Fruit fly (Drosophila melanogaster): ENCODE data around the gene CG31926.

The CG31926 gene

DNA sequence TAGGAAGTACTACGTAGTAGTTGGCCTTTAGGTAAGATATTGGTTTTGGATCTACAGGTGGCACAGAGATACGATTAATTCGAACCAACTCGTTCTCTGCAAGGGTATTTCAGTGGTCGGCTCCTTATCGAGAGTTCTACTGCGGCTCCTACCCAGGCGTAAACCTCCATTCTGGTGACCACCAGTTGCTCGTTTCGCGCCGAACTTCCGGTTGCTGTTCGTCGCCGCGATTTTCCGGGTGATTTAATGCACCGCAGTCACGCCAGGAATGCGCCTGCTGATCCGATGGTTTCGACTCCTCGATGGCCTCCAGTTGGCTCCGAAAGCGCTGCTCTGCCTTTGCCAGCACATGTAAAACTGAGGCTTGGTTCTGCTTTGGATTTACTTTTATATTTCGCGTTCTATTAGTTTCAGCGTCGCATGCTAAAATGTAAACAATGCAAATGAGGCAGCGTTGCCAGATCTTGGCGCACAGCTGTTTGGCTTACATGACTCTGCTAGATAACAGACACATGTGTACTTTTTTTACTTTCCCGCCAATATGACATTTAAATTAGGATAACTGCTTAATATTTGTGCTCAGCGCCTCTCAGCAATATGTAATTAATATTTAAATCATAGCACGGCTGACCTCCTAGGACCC, 7.3 kb downstream of the CG31926 start, which contains the start of gene CG7420:
Gene CG7420, minus strand, starts transcription at position 446 of the 643 bp plus-strand sequence.
- TF ChIP-seq CG12605 (GFP tag; IDR thresholded peaks at IDR 0.05) (0 out of 2 replicates have a peak, but pooled peaks have one; percentile 35), Snoo (tag; optimal IDR thresholded peaks at IDR 0.05) (no peak)

DNA sequence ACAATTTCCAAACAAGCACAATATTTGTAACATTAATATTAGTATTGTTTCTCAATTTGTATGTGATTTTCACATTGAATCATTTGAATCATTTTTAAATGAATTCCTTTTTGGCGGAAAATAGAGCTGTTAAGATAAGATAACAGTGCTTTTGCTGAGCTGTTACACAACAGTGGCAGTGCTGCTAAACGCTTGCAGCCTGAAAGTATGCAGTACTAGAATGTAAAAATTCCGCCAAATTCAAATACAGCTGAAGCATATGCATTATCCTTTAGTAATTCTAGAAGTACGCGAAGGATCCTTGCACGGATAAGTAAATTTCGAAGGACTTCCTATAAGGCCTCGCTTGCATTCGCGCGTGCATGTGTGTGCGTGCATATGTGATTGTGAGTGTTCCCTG, 9.0 kb downstream of the CG31926 start:
- TF ChIP-seq CG12605 (GFP tag; IDR thresholded peaks at IDR 0.05) (no peak), CG13204 (GFP tag; optimal IDR thresholded peaks at IDR 0.05) (no peak), gl (tag; optimal IDR thresholded peaks at IDR 0.05) (no peak)

DNA sequence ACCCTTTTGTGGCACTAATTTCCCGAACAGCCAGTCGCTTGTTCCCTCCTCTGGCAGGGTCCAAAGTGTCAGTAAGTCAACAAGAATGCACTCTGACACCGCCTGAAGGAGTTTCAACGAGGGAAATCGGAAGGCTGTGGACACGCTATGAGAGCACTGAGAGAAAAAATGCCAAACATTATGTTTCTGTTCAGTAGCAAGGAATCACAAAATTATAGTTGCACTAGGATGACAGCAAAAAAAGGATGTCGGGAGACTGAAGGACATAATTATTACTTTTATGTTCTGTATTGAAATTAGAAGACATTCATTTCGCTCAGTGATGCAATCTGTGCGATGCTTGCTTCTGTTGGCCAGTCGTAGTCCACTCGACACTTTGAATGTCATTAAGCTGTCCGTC, 14.5 kb downstream of the CG31926 start:
- no peak for TF ChIP-seq Pif1A (GFP tag; optimal IDR thresholded peaks at IDR 0.05)
- peak; percentile 37 for TF ChIP-seq CG8159 (tag; optimal IDR thresholded peaks at IDR 0.05)
- TF ChIP-seq Pif1B (GFP tag; optimal IDR thresholded peaks at IDR 0.05) = no peak
- TF ChIP-seq Ets98B (GFP tag; IDR thresholded peaks at IDR 0.05) = no peak
- TF ChIP-seq fd96Ca (GFP tag; IDR thresholded peaks at IDR 0.05) = 0 out of 3 replicates have a peak, but pooled peaks have one; percentile 34
- no peak for TF ChIP-seq CG32121 (GFP tag; IDR thresholded peaks at IDR 0.05)
- peak; percentile 9 for TF ChIP-seq CG14655 (GFP tag; optimal IDR thresholded peaks at IDR 0.05)

DNA sequence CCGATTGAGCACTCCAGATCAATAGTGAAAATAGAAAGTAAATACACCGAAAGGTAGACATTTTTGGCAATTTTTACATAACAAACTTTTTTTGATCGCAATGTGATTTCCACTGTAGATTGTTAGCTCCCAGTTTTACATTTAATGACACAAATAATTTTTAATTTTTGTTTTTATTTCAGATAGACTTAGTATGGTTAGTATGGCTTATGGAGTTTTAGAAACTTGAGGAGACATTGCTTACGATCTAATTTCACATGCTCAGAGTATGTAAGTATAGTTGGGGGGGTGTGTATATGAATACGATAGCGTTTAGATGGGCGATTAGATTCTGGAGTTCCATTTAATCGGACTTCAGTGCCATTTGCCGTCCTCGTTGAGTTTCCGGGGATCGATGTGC, 22.1 kb downstream of the CG31926 start, which contains the start of gene CG18132:
Gene CG18132, minus strand, starts transcription at position 101 of the 400 bp plus-strand sequence.
- TF ChIP-seq D1 (tag; optimal IDR thresholded peaks at IDR 0.05) (no peak), CG14655 (GFP tag; optimal IDR thresholded peaks at IDR 0.05) (no peak), Snoo (tag; optimal IDR thresholded peaks at IDR 0.05) (no peak), EcR (GFP tag; optimal IDR thresholded peaks at IDR 0.05) (no peak), Ets98B (GFP tag; IDR thresholded peaks at IDR 0.05) (no peak), CG9948 (tag; optimal IDR thresholded peaks at IDR 0.05) (no peak)

- no peak for TF ChIP-seq fd96Ca (GFP tag; IDR thresholded peaks at IDR 0.05)
- TF ChIP-seq CG13204 (GFP tag; optimal IDR thresholded peaks at IDR 0.05) = no peak
- TF ChIP-seq rn (GFP tag; IDR thresholded peaks at IDR 0.05) = no peak
- TF ChIP-seq CG15710 (tag; optimal IDR thresholded peaks at IDR 0.05) = no peak
- TF ChIP-seq CG4496 (GFP tag; IDR thresholded peaks at IDR 0.05) = no peak
These were observed 22.8 kb downstream of the CG31926 start, which contains the start of gene halo for dm6 chr2L:1518022-1518421. TSS of gene halo (minus strand) at chr2L:1518148.

DNA sequence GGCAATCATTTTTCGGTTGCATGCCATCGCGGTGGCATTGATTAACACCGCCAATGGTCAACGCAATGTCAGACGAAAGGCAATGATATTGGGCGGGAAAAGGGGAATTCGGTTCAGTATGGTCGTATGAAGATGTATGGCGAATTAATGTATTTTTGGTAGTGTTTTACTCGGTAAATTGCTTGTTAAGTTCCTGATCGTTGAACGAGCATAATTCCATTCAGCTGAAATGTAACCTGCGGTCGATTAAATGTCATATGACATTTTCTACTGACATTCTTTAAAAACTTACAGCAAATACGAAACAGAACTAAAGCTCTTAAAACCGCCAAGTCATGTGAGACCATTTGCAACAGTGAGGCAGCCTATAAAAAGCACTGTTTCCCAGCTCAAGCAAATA, 24.9 kb downstream of the CG31926 start, which contains the start of gene Or22a:
Gene Or22a, plus strand, starts transcription at position 301 of the 400 bp plus-strand sequence.
- TF ChIP-seq CG34367 (tag; optimal IDR thresholded peaks at IDR 0.05) (no peak), rn (GFP tag; IDR thresholded peaks at IDR 0.05) (no peak), CG9948 (tag; optimal IDR thresholded peaks at IDR 0.05) (no peak), CG17806 (tag; optimal IDR thresholded peaks at IDR 0.05) (no peak), Pif1A (GFP tag; optimal IDR thresholded peaks at IDR 0.05) (no peak), EcR (GFP tag; optimal IDR thresholded peaks at IDR 0.05) (no peak), D1 (tag; optimal IDR thresholded peaks at IDR 0.05) (no peak), CG8159 (tag; optimal IDR thresholded peaks at IDR 0.05) (no peak), Pif1B (GFP tag; optimal IDR thresholded peaks at IDR 0.05) (no peak), CG4496 (GFP tag; IDR thresholded peaks at IDR 0.05) (no peak), gl (tag; optimal IDR thresholded peaks at IDR 0.05) (no peak), fd96Ca (GFP tag; IDR thresholded peaks at IDR 0.05) (no peak)

DNA sequence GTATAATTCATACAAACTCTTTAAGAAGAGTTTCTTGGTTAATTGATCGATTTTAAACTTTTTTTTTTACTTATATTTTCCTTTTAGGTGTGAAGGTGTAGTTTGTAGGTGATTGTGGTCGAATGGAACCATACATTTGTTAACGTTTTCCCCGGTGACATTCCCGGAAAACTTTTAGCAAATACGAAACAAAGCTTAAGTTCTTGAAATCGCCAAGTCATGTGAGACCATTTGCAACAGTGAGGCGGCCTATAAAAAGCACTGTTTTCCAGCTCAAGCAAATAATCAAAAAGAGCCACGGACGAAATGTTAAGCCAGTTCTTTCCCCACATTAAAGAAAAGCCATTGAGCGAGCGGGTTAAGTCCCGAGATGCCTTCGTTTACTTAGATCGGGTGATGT, 27.1 kb downstream of the CG31926 start, which contains the start of gene Or22b:
Gene Or22b, plus strand, starts transcription at position 301 of the 400 bp plus-strand sequence.
- TF ChIP-seq CG17806 (tag; optimal IDR thresholded peaks at IDR 0.05) (no peak), CG13204 (GFP tag; optimal IDR thresholded peaks at IDR 0.05) (no peak), rn (GFP tag; IDR thresholded peaks at IDR 0.05) (no peak), CG10348 (GFP tag; IDR thresholded peaks at IDR 0.05) (no peak), Pif1B (GFP tag; optimal IDR thresholded peaks at IDR 0.05) (no peak)

DNA sequence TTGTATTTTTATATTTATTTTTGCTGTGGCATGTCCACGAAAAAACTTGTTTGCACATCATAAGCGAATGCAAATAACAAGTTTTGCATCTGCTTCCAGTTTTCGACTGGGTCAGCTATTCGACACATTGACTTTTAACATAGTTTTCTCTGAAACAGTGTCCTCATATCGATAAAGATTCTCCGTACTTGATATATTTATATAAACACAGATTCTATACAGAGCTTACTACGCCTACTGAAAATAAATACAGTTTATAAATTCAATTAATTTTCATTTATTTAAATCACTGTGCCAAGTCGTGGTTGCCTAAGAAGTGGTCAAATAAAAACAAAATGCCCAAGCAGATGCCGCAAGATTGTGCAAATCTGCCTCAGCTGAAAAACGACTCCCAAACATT, 40.0 kb downstream of the CG31926 start:
- TF ChIP-seq Pif1B (GFP tag; optimal IDR thresholded peaks at IDR 0.05) = no peak
- TF ChIP-seq rn (GFP tag; IDR thresholded peaks at IDR 0.05) = no peak
- TF ChIP-seq Ets98B (GFP tag; IDR thresholded peaks at IDR 0.05) = peak; percentile 72
- TF ChIP-seq CG8301 (tag; optimal IDR thresholded peaks at IDR 0.05) = peak; percentile 22
- TF ChIP-seq CG4496 (GFP tag; IDR thresholded peaks at IDR 0.05) = peak; percentile 11; the same call in 1 of the 3 replicates
- peak; percentile 68 for TF ChIP-seq CG32121 (GFP tag; IDR thresholded peaks at IDR 0.05)
- TF ChIP-seq D1 (tag; optimal IDR thresholded peaks at IDR 0.05) = no peak

Data from whole organism, pupa.